Worm (Caenorhabditis elegans) whole organism, young adult: ENCODE results near the gene K06H7.1.

Experiments
- C06A6.2 ChIP-seq: fragments of 200-800 bp; sonication (Bioruptor generic); conservative IDR thresholded peaks from 2 replicates; pipeline ENCODE4 v1.3.6; 2022; ENCODE audit warnings: missing genetic modification characterization, missing compliant biosample characterization
- D2030.7 ChIP-seq: fragments of 200-800 bp; sonication (Bioruptor generic); IDR thresholded peaks from 2 replicates; pipeline ENCODE4 v1.3.6; 2022; ENCODE audit warnings: missing genetic modification reagents, missing genetic modification characterization, missing compliant biosample characterization
- F10E7.11 ChIP-seq: sonication (generic microtip); optimal IDR thresholded peaks from 2 replicates; lab custom pipeline; 2017; ENCODE audit warnings: mild to moderate bottlenecking, missing genetic modification characterization, moderate library complexity, missing compliant biosample characterization
- F33H1.4 ChIP-seq: fragments of 200-800 bp; sonication (Bioruptor generic); IDR thresholded peaks from 2 replicates; pipeline ENCODE4 v1.3.6; 2022; ENCODE audit warnings: missing genetic modification reagents, missing genetic modification characterization, missing compliant biosample characterization
- F37B4.10 ChIP-seq: fragments of 200-800 bp; sonication (Bioruptor generic); IDR thresholded peaks from 2 replicates; pipeline ENCODE4 v1.3.6; 2022; ENCODE audit warnings: missing genetic modification characterization, missing compliant biosample characterization
- Y67H2A.10 ChIP-seq: fragments of 200-800 bp; sonication (Bioruptor generic); conservative IDR thresholded peaks from 2 replicates; pipeline ENCODE4 v1.3.6; 2022; ENCODE audit warnings: missing genetic modification reagents, missing genetic modification characterization, missing compliant biosample characterization
- ama-1 ChIP-seq, 3 experiments: fragments of 150-350 bp in 1 of 3; sonication (generic microtip) in 2 of 3; optimal IDR thresholded peaks; 2 replicates each; lab custom pipeline; 2014 to 2018; ENCODE audit warnings: missing biosample characterization in 2 of 3, missing genetic modification characterization in 2 of 3, missing genetic modification reagents in 2 of 3
- aptf-3 ChIP-seq: fragments of 200-800 bp; sonication (Bioruptor generic); IDR thresholded peaks from 2 replicates; pipeline ENCODE4 v1.3.6; 2022; ENCODE audit warnings: missing genetic modification characterization, missing compliant biosample characterization
- atf-7 ChIP-seq: sonication (generic microtip); optimal IDR thresholded peaks from 2 replicates; lab custom pipeline; 2017; ENCODE audit warnings: mild to moderate bottlenecking, missing genetic modification characterization, missing compliant biosample characterization
- athp-1 ChIP-seq: sonication (generic microtip); optimal IDR thresholded peaks from 2 replicates; lab custom pipeline; 2017; ENCODE audit warnings: mild to moderate bottlenecking, missing genetic modification characterization, missing compliant biosample characterization
- attf-3 ChIP-seq: fragments of 200-800 bp; sonication (Bioruptor generic); conservative IDR thresholded peaks from 2 replicates; pipeline ENCODE4 v1.3.6; 2022; ENCODE audit warnings: missing genetic modification reagents, missing genetic modification characterization, missing compliant biosample characterization
- attf-5 ChIP-seq: fragments of 200-800 bp; sonication (Bioruptor generic); optimal IDR thresholded peaks from 2 replicates; lab custom pipeline; 2018; ENCODE audit warnings: mild to moderate bottlenecking, missing genetic modification characterization, missing compliant biosample characterization
- attf-6 ChIP-seq: fragments of 200-800 bp; sonication (Bioruptor generic); IDR thresholded peaks from 2 replicates; pipeline ENCODE4 v1.3.6; 2022; ENCODE audit warnings: missing genetic modification reagents, missing genetic modification characterization, missing compliant biosample characterization
- bed-2 ChIP-seq: fragments of 200-800 bp; sonication (Bioruptor generic); IDR thresholded peaks from 2 replicates; pipeline ENCODE4 v1.3.6; 2022; ENCODE audit warnings: missing genetic modification reagents, missing genetic modification characterization, missing compliant biosample characterization
- cebp-1 ChIP-seq, 2 experiments: fragments of 200-800 bp in 1 of 2; sonication (Bioruptor generic) in 1 of 2; sonication (generic microtip) in 1 of 2; IDR thresholded peaks in 1 of 2; optimal IDR thresholded peaks in 1 of 2; 2 replicates each; pipeline versions ENCODE4 v1.3.6 to Lab custom; 2017 to 2022; ENCODE audit warnings: missing compliant biosample characterization in 2 of 2, missing genetic modification characterization in 2 of 2, mild to moderate bottlenecking in 1 of 2, missing genetic modification reagents in 1 of 2, moderate library complexity in 1 of 2
- ceh-100 ChIP-seq: fragments of 200-800 bp; sonication (Bioruptor generic); IDR thresholded peaks from 2 replicates; pipeline ENCODE4 v1.3.6; 2022; ENCODE audit warnings: missing genetic modification reagents, missing genetic modification characterization, missing compliant biosample characterization
- ceh-58 ChIP-seq: fragments of 200-800 bp; sonication (Bioruptor generic); IDR thresholded peaks from 2 replicates; pipeline ENCODE4 v1.3.6; 2022; ENCODE audit warnings: missing genetic modification characterization, missing compliant biosample characterization
- ets-4 ChIP-seq: fragments of 200-800 bp; sonication (Bioruptor generic); optimal IDR thresholded peaks from 2 replicates; lab custom pipeline; 2018; ENCODE audit warnings: mild to moderate bottlenecking, missing genetic modification characterization, missing compliant biosample characterization
- fkh-3 ChIP-seq: sonication (generic microtip); optimal IDR thresholded peaks from 2 replicates; lab custom pipeline; 2016; ENCODE audit warnings: mild to moderate bottlenecking, missing genetic modification characterization, missing compliant biosample characterization
- hmg-20 ChIP-seq: fragments of 200-800 bp; sonication (Bioruptor generic); IDR thresholded peaks from 2 replicates; pipeline ENCODE4 v1.3.6; 2022; ENCODE audit warnings: missing genetic modification reagents, missing genetic modification characterization, missing compliant biosample characterization
- let-607 ChIP-seq, 2 experiments: fragments of 200-800 bp in 1 of 2; sonication (Bioruptor generic) in 1 of 2; sonication (generic microtip) in 1 of 2; optimal IDR thresholded peaks; 2 replicates each; lab custom pipeline; 2016 to 2018; ENCODE audit warnings: mild to moderate bottlenecking in 2 of 2, missing compliant biosample characterization in 2 of 2, missing genetic modification characterization in 2 of 2, moderate library complexity in 2 of 2, missing genotype in 1 of 2
- lin-26 ChIP-seq: fragments of 200-800 bp; sonication (Bioruptor generic); IDR thresholded peaks from 2 replicates; pipeline ENCODE4 v1.3.6; 2022; ENCODE audit warnings: missing genetic modification reagents, missing genetic modification characterization, missing compliant biosample characterization
- lin-40 ChIP-seq: sonication (generic microtip); optimal IDR thresholded peaks from 2 replicates; lab custom pipeline; 2016; ENCODE audit warnings: missing genetic modification characterization, mild to moderate bottlenecking, missing compliant biosample characterization, missing genotype, missing genetic modification reagents
- lin-54 ChIP-seq: fragments of 200-800 bp; sonication (Bioruptor generic); optimal IDR thresholded peaks from 2 replicates; lab custom pipeline; 2018; ENCODE audit warnings: mild to moderate bottlenecking, missing genetic modification characterization, missing compliant biosample characterization
- lir-1 ChIP-seq: fragments of 200-800 bp; sonication (Bioruptor generic); conservative IDR thresholded peaks from 2 replicates; pipeline ENCODE4 v1.3.6; 2022; ENCODE audit warnings: missing genetic modification reagents, missing genetic modification characterization, missing compliant biosample characterization
- lsl-1 ChIP-seq: fragments of 200-800 bp; sonication (Bioruptor generic); optimal IDR thresholded peaks from 2 replicates; lab custom pipeline; 2018; ENCODE audit warnings: mild to moderate bottlenecking, missing genetic modification characterization, moderate library complexity, missing compliant biosample characterization
- madf-6 ChIP-seq: fragments of 200-800 bp; sonication (Bioruptor generic); IDR thresholded peaks from 2 replicates; pipeline ENCODE4 v1.3.6; 2022; ENCODE audit warnings: missing genetic modification reagents, missing genetic modification characterization, missing compliant biosample characterization
- madf-8 ChIP-seq: fragments of 200-800 bp; sonication (Bioruptor generic); conservative IDR thresholded peaks from 2 replicates; pipeline ENCODE4 v1.3.6; 2022; ENCODE audit warnings: missing genetic modification reagents, missing genetic modification characterization, missing compliant biosample characterization
- nfya-1 ChIP-seq: sonication (generic microtip); optimal IDR thresholded peaks from 2 replicates; lab custom pipeline; 2017; ENCODE audit warnings: antibody characterized with exemption, missing compliant biosample characterization, missing genetic modification characterization, borderline replicate concordance; ENCODE audit not compliant: insufficient read depth
- nfyb-1 ChIP-seq: fragments of 200-800 bp; sonication (Bioruptor generic); IDR thresholded peaks from 2 replicates; pipeline ENCODE4 v1.3.6; 2022; ENCODE audit warnings: missing genetic modification reagents, missing genetic modification characterization, missing compliant biosample characterization
- nhr-80 ChIP-seq: sonication (generic microtip); optimal IDR thresholded peaks from 2 replicates; lab custom pipeline; 2016; ENCODE audit warnings: missing genetic modification characterization, missing compliant biosample characterization
- repo-1 ChIP-seq: sonication (generic microtip); optimal IDR thresholded peaks from 2 replicates; lab custom pipeline; 2017; ENCODE audit warnings: mild to moderate bottlenecking, missing genetic modification characterization, missing compliant biosample characterization
- snpc-1.1 ChIP-seq: sonication (generic microtip); optimal IDR thresholded peaks from 2 replicates; lab custom pipeline; 2017; ENCODE audit warnings: missing genetic modification characterization, mild to moderate bottlenecking, missing compliant biosample characterization, antibody characterized with exemption, moderate library complexity, missing genotype, missing genetic modification reagents; ENCODE audit not compliant: insufficient read depth
- snpc-3.4 ChIP-seq: sonication (generic microtip); optimal IDR thresholded peaks from 2 replicates; lab custom pipeline; 2017; ENCODE audit warnings: missing genetic modification characterization, mild to moderate bottlenecking, missing compliant biosample characterization, antibody characterized with exemption, moderate library complexity, missing genotype, missing genetic modification reagents
- tlf-1 ChIP-seq: fragments of 200-800 bp; sonication (Bioruptor generic); optimal IDR thresholded peaks from 2 replicates; lab custom pipeline; 2018; ENCODE audit warnings: mild to moderate bottlenecking, missing genetic modification characterization, missing compliant biosample characterization
- unc-62 ChIP-seq: fragments of 150-350 bp; optimal IDR thresholded peaks from 2 replicates; lab custom pipeline; 2014; ENCODE audit warnings: missing biosample characterization, missing genetic modification reagents, missing genetic modification characterization
- zfh-2 ChIP-seq: fragments of 200-800 bp; sonication (Bioruptor generic); conservative IDR thresholded peaks from 2 replicates; pipeline ENCODE4 v1.3.6; 2022; ENCODE audit warnings: missing genetic modification reagents, missing genetic modification characterization, missing compliant biosample characterization
- ztf-26 ChIP-seq: sonication (generic microtip); optimal IDR thresholded peaks from 2 replicates; lab custom pipeline; 2017; ENCODE audit warnings: missing genetic modification characterization, missing compliant biosample characterization
- ztf-28 ChIP-seq: fragments of 200-800 bp; sonication (Bioruptor generic); IDR thresholded peaks from 2 replicates; pipeline ENCODE4 v1.3.6; 2022; ENCODE audit warnings: missing genetic modification reagents, missing genetic modification characterization, missing compliant biosample characterization

K06H7.1 gene

DNA sequence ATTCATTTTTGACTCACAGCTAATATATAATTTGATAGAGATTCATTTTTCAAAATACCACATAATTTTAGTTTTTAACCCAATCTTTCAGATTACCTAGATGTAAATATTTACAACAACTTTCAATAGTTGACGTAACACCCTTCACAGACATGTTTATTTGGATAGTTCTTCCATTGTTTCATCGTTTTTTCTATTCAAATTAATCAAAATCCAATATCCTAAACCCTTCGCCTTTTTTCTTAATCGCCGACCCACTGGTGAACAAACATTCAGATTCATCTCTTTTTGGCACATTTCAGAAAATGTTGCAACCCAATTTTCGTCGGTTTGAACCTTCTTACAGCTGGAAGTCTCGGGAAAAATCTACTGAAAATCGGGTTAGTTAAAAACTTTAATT is at the start of gene K06H7.1:
TSS of gene K06H7.1 (plus strand) at position 301 of the 400 bp plus-strand sequence.
- TF ChIP-seq tlf-1 (GFP tag; lab: Kevin White, UChicago) (no peak), attf-6 (GFP tag; lab: Robert Waterston, UW) (no peak), cebp-1 (GFP tag; IDR thresholded peaks at IDR 0.05; lab: Robert Waterston, UW) (no peak), cebp-1 (tag; optimal IDR thresholded peaks at IDR 0.05; lab: Kevin White, UChicago) (no peak), F33H1.4 (GFP tag; lab: Robert Waterston, UW) (no peak), hmg-20 (GFP tag; lab: Robert Waterston, UW) (no peak), fkh-3 (tag; lab: Kevin White, UChicago) (no peak), Y67H2A.10 (GFP tag; lab: Robert Waterston, UW) (no peak)
- TF ChIP-seq, all 124 proteins: peak for 0

DNA sequence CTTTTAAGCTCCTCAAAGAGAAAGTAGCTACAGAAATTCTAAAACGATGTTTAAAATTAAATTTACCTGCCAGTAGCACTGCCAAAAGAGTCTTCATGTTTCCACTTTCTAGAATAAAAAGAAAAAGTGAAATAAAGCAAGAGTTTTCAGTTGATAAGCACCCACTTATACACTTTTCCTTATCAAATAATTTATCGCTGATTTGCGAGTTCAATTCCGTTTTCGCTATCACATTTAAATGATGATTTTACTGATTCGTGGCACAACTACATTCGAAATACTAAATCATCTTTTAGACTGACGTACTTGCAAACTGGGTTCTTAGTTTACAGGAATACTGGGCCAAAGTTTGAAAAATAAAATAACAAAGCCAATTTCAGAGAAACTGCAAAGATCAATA is 48.2 kb upstream of the K06H7.1 start, which contains the start of gene K12H4.7:
TSS of gene K12H4.7 (minus strand) at position 138 of the 400 bp plus-strand sequence.
- no peak for TF ChIP-seq bed-2 (GFP tag; lab: Robert Waterston, UW)
- TF ChIP-seq lin-26 (GFP tag; lab: Robert Waterston, UW), result no peak
- TF ChIP-seq ets-4, result peak; percentile 31
- peak; percentile 64 for TF ChIP-seq nhr-80 (tag; lab: Kevin White, UChicago)
- TF ChIP-seq let-607 (tag; optimal IDR thresholded peaks at IDR 0.05; lab: Kevin White, UChicago), result peak; percentile 6 to 61
- TF ChIP-seq madf-8 (GFP tag; lab: Robert Waterston, UW), result no peak

DNA sequence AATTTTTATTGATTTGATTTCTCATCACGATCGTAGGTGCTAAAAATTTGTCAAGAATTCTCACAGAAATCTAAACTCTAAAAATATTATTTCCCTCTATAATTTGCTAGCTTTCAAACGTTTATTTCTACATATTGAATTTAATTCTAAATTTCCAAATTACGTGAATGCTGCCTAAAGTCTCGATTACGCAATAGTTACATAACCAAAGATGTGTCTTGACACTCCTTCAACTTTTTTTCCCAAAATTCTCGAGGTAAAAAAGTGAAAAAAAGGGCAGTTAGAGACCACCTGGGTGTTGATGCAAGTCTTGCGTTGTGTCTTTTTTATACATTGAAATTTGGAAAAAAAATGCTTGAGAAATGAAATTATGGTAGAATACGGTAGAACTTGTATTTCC is 47.3 kb upstream of the K06H7.1 start:
- no peak for TF ChIP-seq zfh-2 (GFP tag; lab: Robert Waterston, UW)
- TF ChIP-seq C06A6.2 (GFP tag; lab: Robert Waterston, UW), result no peak
- no peak for TF ChIP-seq ceh-100 (GFP tag; lab: Robert Waterston, UW)
- TF ChIP-seq repo-1 (tag; lab: Kevin White, UChicago), result no peak
- no peak for TF ChIP-seq athp-1 (tag; lab: Kevin White, UChicago)
- no peak for TF ChIP-seq unc-62 (GFP tag; lab: Kevin White, UChicago)
- TF ChIP-seq ceh-58 (GFP tag; lab: Robert Waterston, UW), result no peak
- TF ChIP-seq attf-3, result no peak
- no peak for TF ChIP-seq hmg-20 (GFP tag; lab: Robert Waterston, UW)
- no peak for TF ChIP-seq ama-1 (optimal IDR thresholded peaks at IDR 0.05; lab: Kevin White, UChicago)
- TF ChIP-seq ama-1 (GFP tag; optimal IDR thresholded peaks at IDR 0.05; lab: Kevin White, UChicago), result no peak
- no peak for TF ChIP-seq madf-8 (GFP tag; lab: Robert Waterston, UW)
- TF ChIP-seq ztf-28 (GFP tag; lab: Robert Waterston, UW), result no peak
- no peak for TF ChIP-seq lsl-1 (GFP tag; lab: Kevin White, UChicago)
- TF ChIP-seq D2030.7 (GFP tag; lab: Robert Waterston, UW), result no peak
- no peak for TF ChIP-seq lin-54 (GFP tag; lab: Kevin White, UChicago)
- no peak for TF ChIP-seq F10E7.11

DNA sequence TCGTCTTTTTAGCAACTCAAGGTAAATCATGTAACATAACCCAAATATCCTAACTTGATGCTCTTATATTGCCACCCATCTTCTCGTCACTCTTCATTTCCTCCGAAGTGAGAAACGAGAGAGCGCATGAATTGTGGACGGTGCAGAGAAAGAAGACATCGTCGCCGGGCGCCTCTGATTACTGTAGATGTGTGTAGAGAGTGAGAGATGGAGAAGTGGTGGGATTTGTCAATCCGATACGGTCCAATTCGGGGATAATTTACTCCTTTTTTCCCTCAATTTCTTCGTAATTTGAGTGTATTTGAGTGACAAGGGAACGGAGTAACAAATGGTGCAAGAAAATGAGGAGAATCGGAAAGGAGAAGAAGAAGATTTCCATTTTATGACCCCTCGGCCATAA is 38.0 kb upstream of the K06H7.1 start:
- TF ChIP-seq madf-6, result no peak
- no peak for TF ChIP-seq nfyb-1 (GFP tag; lab: Robert Waterston, UW)
- TF ChIP-seq aptf-3 (GFP tag; lab: Robert Waterston, UW), result no peak
- TF ChIP-seq snpc-1.1, result no peak
- no peak for TF ChIP-seq atf-7 (tag; lab: Kevin White, UChicago)
- no peak for TF ChIP-seq attf-5 (GFP tag; lab: Kevin White, UChicago)
- TF ChIP-seq F37B4.10 (GFP tag; lab: Robert Waterston, UW), result no peak
- no peak for TF ChIP-seq nfya-1
- no peak for TF ChIP-seq lin-40 (tag; lab: Kevin White, UChicago)
- no peak for TF ChIP-seq lir-1 (GFP tag; lab: Robert Waterston, UW)
- TF ChIP-seq D2030.7 (GFP tag; lab: Robert Waterston, UW), result no peak
- TF ChIP-seq ztf-26 (tag; lab: Kevin White, UChicago), result no peak
- TF ChIP-seq snpc-3.4 (tag; lab: Kevin White, UChicago), result no peak
